Fruit fly (Drosophila melanogaster) S2 (cell line): ENCODE results near the gene CG44044.

Experiments used
- CG8478 ChIP-seq: fragments of >200 bp; optimal IDR thresholded peaks from 2 replicates; lab custom pipeline; 2018
- CTCF ChIP-seq, 2 experiments: fragments of >200 bp; optimal IDR thresholded peaks; 2 replicates each; lab custom pipeline; 2018

DNA sequence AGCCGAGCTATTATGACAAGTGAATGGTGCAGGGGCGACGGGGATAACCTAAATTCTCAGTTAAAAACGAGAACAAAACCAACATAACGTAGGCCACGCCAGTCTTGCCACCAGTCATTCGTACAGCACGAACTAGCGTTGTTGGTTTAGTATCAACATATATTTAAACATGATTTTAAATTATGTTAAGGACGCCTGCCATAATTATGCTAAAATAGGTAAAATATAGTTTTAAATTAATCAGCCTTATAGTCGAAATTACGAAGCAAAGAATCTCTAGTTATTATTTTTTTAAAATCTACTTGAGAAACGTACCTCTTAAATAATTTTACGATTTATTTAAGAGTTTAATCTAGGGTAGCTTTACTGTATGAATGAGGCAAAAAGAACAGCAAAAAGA is 44.6 kb upstream of the CG44044 start:
- no peak for TF ChIP-seq CTCF (optimal IDR thresholded peaks at IDR 0.05; lab: Kevin White, UChicago)
- no peak for TF ChIP-seq CG8478 (lab: Kevin White, UChicago)
